Worm (Caenorhabditis elegans): Measurements from ENCODE around the gene F46C5.1.

DNA sequence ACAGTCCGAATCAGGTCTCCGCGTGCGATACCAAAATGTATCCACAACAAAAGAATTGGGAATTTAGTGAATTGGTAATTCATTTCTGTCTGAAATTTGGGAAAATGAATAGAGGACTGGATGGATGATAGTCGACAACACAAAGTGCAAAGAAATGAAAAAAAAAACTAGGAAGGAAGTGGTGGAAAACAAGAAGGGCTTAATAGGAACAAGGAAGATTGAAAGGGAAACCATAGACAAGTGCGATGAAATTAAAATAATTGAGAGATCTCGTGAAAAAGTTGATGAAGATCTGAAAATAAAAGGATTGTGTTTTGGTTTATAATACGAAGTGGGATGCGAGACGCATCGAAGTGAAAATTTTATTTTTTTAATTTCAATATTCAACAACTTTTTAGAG is 26.9 kb downstream of the F46C5.1 start, which contains the start of gene F07H5.7:
- TF ChIP-seq W03F9.2 (tag; optimal IDR thresholded peaks at IDR 0.05) (no peak), him-1 (tag; optimal IDR thresholded peaks at IDR 0.05) (no peak), dao-5 (tag; optimal IDR thresholded peaks at IDR 0.05) (no peak)

Data from whole organism, L4/young adult.